Worm (Caenorhabditis elegans): ENCODE data around the gene T26A8.4.
"Not testable (repeated sequence)": the region's sequence is repeated elsewhere in the genome, so short reads cannot be mapped to it uniquely, and the experiment has no call there.

T26A8.4 gene

ce11 chrIV:8389139-8389538 lies 43.6 kb downstream of the T26A8.4 start, which contains the start of gene D2096.10:
Gene D2096.10 (minus strand): TSS chrIV:8389239.
- TF ChIP-seq lin-39 (tag; optimal IDR thresholded peaks at IDR 0.05); nhr-25 (tag; optimal IDR thresholded peaks at IDR 0.05; ENCODE audit: borderline replicate concordance, insufficient read depth); egl-43 (GFP tag; IDR thresholded peaks at IDR 0.05): not testable (repeated sequence)

ce11 chrIV:8385662-8386061 lies 47.0 kb downstream of the T26A8.4 start:
- TF ChIP-seq F10B5.3 (tag; optimal IDR thresholded peaks at IDR 0.05) = no peak
- no peak for TF ChIP-seq daf-12 (tag; optimal IDR thresholded peaks at IDR 0.05)
- TF ChIP-seq ces-1 (GFP tag; optimal IDR thresholded peaks at IDR 0.05) = peak; percentile 90
- TF ChIP-seq Y105C5A.15 (GFP tag; IDR thresholded peaks at IDR 0.05) = no peak
- TF ChIP-seq aha-1 (tag) = peak; percentile 4
- peak in 1 of 2 experiments; percentile 15 for TF ChIP-seq unc-62 (GFP tag; optimal IDR thresholded peaks at IDR 0.05 in 1 of 2)
- no peak for TF ChIP-seq unc-62 (tag; optimal IDR thresholded peaks at IDR 0.05)
- no peak for TF ChIP-seq zfp-2 (tag; optimal IDR thresholded peaks at IDR 0.05)
- TF ChIP-seq hif-1 (tag; optimal IDR thresholded peaks at IDR 0.05) = no peak
- TF ChIP-seq zip-2 (tag; optimal IDR thresholded peaks at IDR 0.05) = no peak

ce11 chrIV:8384737-8385136 lies 48.0 kb downstream of the T26A8.4 start:
- TF ChIP-seq F26F4.8 (GFP tag; conservative IDR thresholded peaks at IDR 0.05) = no peak
- peak in 1 of 2 experiments; percentile 94 for TF ChIP-seq unc-62 (GFP tag; optimal IDR thresholded peaks at IDR 0.05 in 1 of 2)
- TF ChIP-seq unc-62 (tag; optimal IDR thresholded peaks at IDR 0.05) = no peak
- no peak for TF ChIP-seq nhr-25 (tag; optimal IDR thresholded peaks at IDR 0.05; ENCODE audit: borderline replicate concordance, insufficient read depth)
- TF ChIP-seq duxl-1 (tag; optimal IDR thresholded peaks at IDR 0.05; ENCODE audit: poor library complexity) = no peak

- TF ChIP-seq lin-13 (GFP tag; optimal IDR thresholded peaks at IDR 0.05) (no peak), unc-62 (GFP tag; optimal IDR thresholded peaks at IDR 0.05 in 1 of 2) (peak in 1 of 2 experiments; percentile 52), unc-62 (tag; optimal IDR thresholded peaks at IDR 0.05) (no peak)
These were observed 50.0 kb downstream of the T26A8.4 start, which contains the start of gene D2096.9 for ce11 chrIV:8382695-8383094. Gene D2096.9 (minus strand): TSS chrIV:8382795.

ce11 chrIV:8380266-8380850 lies 52.3 kb downstream of the T26A8.4 start:
- TF ChIP-seq attf-4 (tag; optimal IDR thresholded peaks at IDR 0.05) = no peak
- TF ChIP-seq nhr-111 (GFP tag; optimal IDR thresholded peaks at IDR 0.05) = no peak
- TF ChIP-seq zip-2 (tag; optimal IDR thresholded peaks at IDR 0.05) = no peak
- TF ChIP-seq set-16 (GFP tag; IDR thresholded peaks at IDR 0.05) = no peak
- no peak for TF ChIP-seq Y48G9A.11 (GFP tag; IDR thresholded peaks at IDR 0.05)
- no peak for TF ChIP-seq Y105C5A.15 (GFP tag; IDR thresholded peaks at IDR 0.05)
- TF ChIP-seq zip-11 (GFP tag; IDR thresholded peaks at IDR 0.05) = no peak
- no peak for TF ChIP-seq nhr-25 (tag; optimal IDR thresholded peaks at IDR 0.05; ENCODE audit: borderline replicate concordance, insufficient read depth)
- peak; percentile 33 for TF ChIP-seq T20F7.1 (GFP tag; optimal IDR thresholded peaks at IDR 0.05)
- no peak for TF ChIP-seq Y5F2A.4 (GFP tag; optimal IDR thresholded peaks at IDR 0.05)
- TF ChIP-seq nhr-28 (tag; optimal IDR thresholded peaks at IDR 0.05) = peak; percentile 73
- TF ChIP-seq spr-3 (GFP tag; optimal IDR thresholded peaks at IDR 0.05) = no peak
- no peak for TF ChIP-seq zfp-3 (GFP tag; conservative IDR thresholded peaks at IDR 0.05)
- no peak for TF ChIP-seq T26A8.4 (GFP tag; IDR thresholded peaks at IDR 0.05)
- TF ChIP-seq nhr-48 (tag; optimal IDR thresholded peaks at IDR 0.05) = peak; percentile 21
- no peak for TF ChIP-seq F26F4.8 (GFP tag; conservative IDR thresholded peaks at IDR 0.05)
- no peak for TF ChIP-seq arid-1 (GFP tag; conservative IDR thresholded peaks at IDR 0.05)
- TF ChIP-seq sdz-12 (GFP tag; optimal IDR thresholded peaks at IDR 0.05) = no peak
- no peak for TF ChIP-seq unc-39 (tag; optimal IDR thresholded peaks at IDR 0.05)
- no peak for TF ChIP-seq rbr-2 (tag; optimal IDR thresholded peaks at IDR 0.05)
- no peak for TF ChIP-seq nhr-237 (tag; optimal IDR thresholded peaks at IDR 0.05)
- TF ChIP-seq aha-1 (tag) = peak; percentile 9
- TF ChIP-seq madf-5 (GFP tag; IDR thresholded peaks at IDR 0.05) = no peak
- TF ChIP-seq pqm-1 (tag; optimal IDR thresholded peaks at IDR 0.05) = peak; percentile 92
- peak; percentile 77 for TF ChIP-seq dve-1 (tag; optimal IDR thresholded peaks at IDR 0.05; ENCODE audit: insufficient read depth)
- TF ChIP-seq ceh-20 (GFP tag; IDR thresholded peaks at IDR 0.05) = no peak
- TF ChIP-seq ZK337.2 (GFP tag; IDR thresholded peaks at IDR 0.05) = no peak
- TF ChIP-seq unc-130 (GFP tag; optimal IDR thresholded peaks at IDR 0.05) = no peak
- no peak for TF ChIP-seq Y75B8A.6 (GFP tag; IDR thresholded peaks at IDR 0.05)
- TF ChIP-seq php-3 (GFP tag; IDR thresholded peaks at IDR 0.05) = peak; percentile 89
- no peak for TF ChIP-seq fkh-10 (GFP tag; optimal IDR thresholded peaks at IDR 0.05)

Data from whole organism, L4 larva.